Worm (Caenorhabditis elegans): Measurements from ENCODE around the gene srsx-30.

srsx-30 gene

ce11 chrV:10166368-10166767 is 7.7 kb downstream of the srsx-30 start, which contains the start of gene C51E3.6 (continued):
- TF ChIP-seq ceh-9 (tag; optimal IDR thresholded peaks at IDR 0.05): no peak

ce11 chrV:10168870-10169269 is 10.2 kb downstream of the srsx-30 start:
- TF ChIP-seq ceh-45 (GFP tag; IDR thresholded peaks at IDR 0.05) (no peak), lin-11 (tag; optimal IDR thresholded peaks at IDR 0.05) (no peak)

- TF ChIP-seq dmd-4 (tag; optimal IDR thresholded peaks at IDR 0.05; ENCODE audit: borderline replicate concordance): no peak
- TF ChIP-seq ceh-24 (tag; optimal IDR thresholded peaks at IDR 0.05): no peak
- no peak for TF ChIP-seq K09A11.1 (tag; optimal IDR thresholded peaks at IDR 0.05; ENCODE audit: insufficient read depth)
- TF ChIP-seq pax-1 (tag; optimal IDR thresholded peaks at IDR 0.05): no peak
- no peak for TF ChIP-seq K02D7.2 (tag; optimal IDR thresholded peaks at IDR 0.05)
- TF ChIP-seq lim-6 (tag; optimal IDR thresholded peaks at IDR 0.05): no peak
- no peak for TF ChIP-seq ceh-30 (tag; optimal IDR thresholded peaks at IDR 0.05)
- TF ChIP-seq pag-3 (tag; optimal IDR thresholded peaks at IDR 0.05; ENCODE audit: borderline replicate concordance): no peak
- no peak for TF ChIP-seq ttx-3 (tag; optimal IDR thresholded peaks at IDR 0.05)
- no peak for TF ChIP-seq gmeb-2 (tag; optimal IDR thresholded peaks at IDR 0.05)
- no peak for TF ChIP-seq sox-2 (GFP tag; IDR thresholded peaks at IDR 0.05)
- TF ChIP-seq fkh-6 (tag; optimal IDR thresholded peaks at IDR 0.05): no peak
- TF ChIP-seq pros-1 (tag; optimal IDR thresholded peaks at IDR 0.05): no peak
- no peak for TF ChIP-seq unc-55 (GFP tag; optimal IDR thresholded peaks at IDR 0.05)
Measured at ce11 chrV:10173653-10174052, 15.0 kb downstream of the srsx-30 start, which contains the start of gene egl-3. egl-3 (minus strand) TSS chrV:10173753.

ce11 chrV:10174632-10175075 is 16.0 kb downstream of the srsx-30 start:
- no peak for TF ChIP-seq ceh-24 (tag; optimal IDR thresholded peaks at IDR 0.05)
- TF ChIP-seq ceh-31 (tag; optimal IDR thresholded peaks at IDR 0.05): peak; percentile 82
- no peak for TF ChIP-seq lin-11 (tag; optimal IDR thresholded peaks at IDR 0.05)
- peak; percentile 96 for TF ChIP-seq nfya-1 (tag; optimal IDR thresholded peaks at IDR 0.05)
- no peak for TF ChIP-seq nhr-11 (tag; optimal IDR thresholded peaks at IDR 0.05)
- no peak for TF ChIP-seq npax-4 (tag; optimal IDR thresholded peaks at IDR 0.05)
- no peak for TF ChIP-seq ttx-3 (tag; optimal IDR thresholded peaks at IDR 0.05)
- no peak for TF ChIP-seq ztf-16 (tag; optimal IDR thresholded peaks at IDR 0.05)
- no peak for TF ChIP-seq hlh-8 (tag; optimal IDR thresholded peaks at IDR 0.05)
- no peak for TF ChIP-seq lim-6 (tag; optimal IDR thresholded peaks at IDR 0.05)
- TF ChIP-seq ceh-19 (GFP tag; optimal IDR thresholded peaks at IDR 0.05): peak; percentile 31
- TF ChIP-seq tbx-2 (tag; optimal IDR thresholded peaks at IDR 0.05): peak; percentile 37
- no peak for TF ChIP-seq unc-55 (GFP tag; optimal IDR thresholded peaks at IDR 0.05)
- peak; percentile 41 for TF ChIP-seq ceh-18 (tag; optimal IDR thresholded peaks at IDR 0.05)
- peak; percentile 99 for TF ChIP-seq ceh-48 (tag; optimal IDR thresholded peaks at IDR 0.05)
- no peak for TF ChIP-seq ama-1 (optimal IDR thresholded peaks at IDR 0.05)
- TF ChIP-seq pha-4 (tag; optimal IDR thresholded peaks at IDR 0.05): no peak
- no peak for TF ChIP-seq dve-1 (tag; optimal IDR thresholded peaks at IDR 0.05)
- TF ChIP-seq madf-2 (tag; optimal IDR thresholded peaks at IDR 0.05): no peak
- TF ChIP-seq hlh-6 (tag; optimal IDR thresholded peaks at IDR 0.05): no peak
- no peak for TF ChIP-seq ets-4 (tag; optimal IDR thresholded peaks at IDR 0.05)
- no peak for TF ChIP-seq sdc-2 (tag; optimal IDR thresholded peaks at IDR 0.05)
- no peak for TF ChIP-seq T23F11.4 (GFP tag; optimal IDR thresholded peaks at IDR 0.05)
- TF ChIP-seq ceh-14 (tag; optimal IDR thresholded peaks at IDR 0.05): peak; percentile 83
- TF ChIP-seq pha-2 (tag; optimal IDR thresholded peaks at IDR 0.05): no peak
- TF ChIP-seq nhr-232 (tag; optimal IDR thresholded peaks at IDR 0.05): no peak
- no peak for TF ChIP-seq elt-2 (tag; optimal IDR thresholded peaks at IDR 0.05)
- TF ChIP-seq eyg-1 (tag; optimal IDR thresholded peaks at IDR 0.05): no peak
- no peak for TF ChIP-seq ref-2 (tag; optimal IDR thresholded peaks at IDR 0.05)
- no peak for TF ChIP-seq K09A11.1 (tag; optimal IDR thresholded peaks at IDR 0.05; ENCODE audit: insufficient read depth)
- no peak for TF ChIP-seq pax-1 (tag; optimal IDR thresholded peaks at IDR 0.05)
- TF ChIP-seq ceh-45 (GFP tag; IDR thresholded peaks at IDR 0.05): no peak
- TF ChIP-seq ceh-30 (tag; optimal IDR thresholded peaks at IDR 0.05): no peak
- TF ChIP-seq ceh-9 (tag; optimal IDR thresholded peaks at IDR 0.05): no peak
- TF ChIP-seq ceh-2 (tag; optimal IDR thresholded peaks at IDR 0.05): no peak
- TF ChIP-seq unc-42 (tag; optimal IDR thresholded peaks at IDR 0.05): peak; percentile 96
- no peak for TF ChIP-seq K02D7.2 (tag; optimal IDR thresholded peaks at IDR 0.05)
- TF ChIP-seq Y22D7AL.16 (tag; optimal IDR thresholded peaks at IDR 0.05): no peak
- no peak for TF ChIP-seq ceh-6 (GFP tag; optimal IDR thresholded peaks at IDR 0.05)
- TF ChIP-seq elt-4 (tag; optimal IDR thresholded peaks at IDR 0.05): no peak
